Worm (Caenorhabditis elegans): ENCODE data around the gene W04G3.5.

ce11 chrX:11034430-11035117 is 38.9 kb upstream of the W04G3.5 start:
- TF ChIP-seq fax-1 (tag; optimal IDR thresholded peaks at IDR 0.05) = no peak
- TF ChIP-seq lim-6 (tag; optimal IDR thresholded peaks at IDR 0.05) = no peak
- no peak for TF ChIP-seq ets-4 (tag; optimal IDR thresholded peaks at IDR 0.05)
- TF ChIP-seq dmd-4 (tag; optimal IDR thresholded peaks at IDR 0.05; ENCODE audit: borderline replicate concordance) = peak; percentile 4
- TF ChIP-seq ama-1 (optimal IDR thresholded peaks at IDR 0.05) = peak; percentile 28
- no peak for TF ChIP-seq elt-4 (tag; optimal IDR thresholded peaks at IDR 0.05)

All from whole organism, late embryonic.